Worm (Caenorhabditis elegans): ENCODE data around the gene pqn-67.

pqn-67 gene

DNA sequence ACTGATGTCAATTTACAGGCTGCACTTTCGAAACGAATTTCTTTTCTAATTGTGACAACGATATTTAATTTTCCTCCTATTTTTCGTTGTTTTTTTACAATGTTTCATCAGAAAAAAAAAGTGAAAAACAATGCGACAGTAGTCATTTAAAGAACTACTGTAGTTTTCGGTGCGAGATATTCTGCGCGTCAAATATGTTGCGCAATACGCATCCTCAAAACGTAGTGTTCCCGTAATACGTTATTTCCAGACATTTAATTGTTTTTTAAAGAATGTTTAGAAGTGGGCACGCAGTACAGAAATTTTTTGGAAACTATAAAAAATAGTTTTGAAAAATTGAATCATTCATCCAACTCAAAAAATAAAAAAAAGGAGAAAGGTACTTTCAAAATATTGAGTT lies 49.8 kb downstream of the pqn-67 start:
- TF ChIP-seq M03D4.4 (tag; optimal IDR thresholded peaks at IDR 0.05) (no peak), mep-1 (tag; optimal IDR thresholded peaks at IDR 0.05) (no peak), elt-3 (tag; optimal IDR thresholded peaks at IDR 0.05) (no peak), tbx-8 (GFP tag; optimal IDR thresholded peaks at IDR 0.05) (no peak), zip-8 (tag; optimal IDR thresholded peaks at IDR 0.05) (peak; percentile 66), lin-13 (tag; optimal IDR thresholded peaks at IDR 0.05) (no peak), ceh-43 (GFP tag; optimal IDR thresholded peaks at IDR 0.05) (no peak), lin-32 (GFP tag; optimal IDR thresholded peaks at IDR 0.05) (no peak), nhr-2 (tag; optimal IDR thresholded peaks at IDR 0.05) (no peak)

Data from whole organism, mixed stage, embryonic.